Worm (Caenorhabditis elegans) whole organism, dauer: ENCODE results near the gene oac-42.
"Not testable (repeated sequence)": the region's sequence is repeated elsewhere in the genome, so short reads cannot be mapped to it uniquely, and the experiment has no call there.

Experiments used
- unc-62 ChIP-seq: sonication (generic microtip); optimal IDR thresholded peaks from 2 replicates; lab custom pipeline; 2017; ENCODE audit warnings: missing biosample characterization, missing genetic modification reagents, missing genetic modification characterization

The oac-42 gene

ce11 chrV:15884698-15885097 lies at the start of gene oac-42:
Gene oac-42 (minus strand): TSS chrV:15884798.
- TF ChIP-seq unc-62 (GFP tag; lab: Kevin White, UChicago), result no peak

ce11 chrV:15932390-15932789 lies 47.8 kb upstream of the oac-42 start, which contains the start of gene srw-26:
Gene srw-26 (minus strand): TSS chrV:15932490.
- no peak for TF ChIP-seq unc-62 (GFP tag; lab: Kevin White, UChicago)

DNA sequence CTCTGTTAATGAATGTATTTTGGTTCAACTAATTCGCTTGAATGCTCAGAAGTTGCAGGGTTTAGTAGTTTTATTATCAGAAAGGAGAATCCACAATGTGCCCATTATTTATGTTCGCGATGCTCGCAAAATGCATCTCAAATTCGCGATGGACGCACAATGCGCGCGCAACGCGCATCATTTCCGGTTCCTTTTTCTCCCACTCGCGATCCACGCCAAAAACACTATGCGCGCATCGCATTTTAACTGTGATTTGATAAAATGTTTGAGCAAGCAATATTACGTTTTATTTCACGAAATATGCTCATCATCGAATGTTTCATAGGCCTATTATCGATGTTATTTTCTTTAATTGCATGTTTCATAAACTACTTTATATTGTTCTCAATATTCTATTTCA lies 45.3 kb upstream of the oac-42 start, which contains the start of gene srbc-77:
Gene srbc-77, plus strand, starts transcription at position 301 of the 400 bp plus-strand sequence.
- TF ChIP-seq unc-62 (GFP tag; lab: Kevin White, UChicago), result not testable (repeated sequence)

- TF ChIP-seq unc-62 (GFP tag; lab: Kevin White, UChicago), result no peak
These were observed 43.7 kb upstream of the oac-42 start, which contains the start of gene pzf-1 for ce11 chrV:15928325-15928724. Gene pzf-1 (minus strand): TSS chrV:15928425.

DNA sequence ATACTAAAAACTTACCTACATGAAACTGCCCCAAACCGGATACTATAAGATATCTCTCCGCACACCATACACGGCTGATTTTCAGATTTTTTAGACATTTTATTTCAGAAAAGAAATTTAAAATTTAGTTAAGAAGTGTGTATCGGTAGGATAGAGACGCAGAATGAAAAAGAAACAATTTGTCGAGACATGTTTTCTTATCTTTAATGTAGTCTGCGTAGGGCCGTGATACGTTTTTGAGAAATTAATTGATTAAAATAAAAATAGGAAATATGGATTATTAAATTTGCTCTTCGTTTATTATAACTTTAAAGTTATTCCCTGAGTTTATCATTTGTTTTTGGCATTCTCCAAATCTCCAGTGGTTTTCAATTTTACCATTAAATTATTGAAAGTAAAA lies 39.7 kb upstream of the oac-42 start, which contains the start of gene nhr-108:
Gene nhr-108, minus strand, starts transcription at position 166 of the 400 bp plus-strand sequence.
- TF ChIP-seq unc-62 (GFP tag; lab: Kevin White, UChicago), result no peak

DNA sequence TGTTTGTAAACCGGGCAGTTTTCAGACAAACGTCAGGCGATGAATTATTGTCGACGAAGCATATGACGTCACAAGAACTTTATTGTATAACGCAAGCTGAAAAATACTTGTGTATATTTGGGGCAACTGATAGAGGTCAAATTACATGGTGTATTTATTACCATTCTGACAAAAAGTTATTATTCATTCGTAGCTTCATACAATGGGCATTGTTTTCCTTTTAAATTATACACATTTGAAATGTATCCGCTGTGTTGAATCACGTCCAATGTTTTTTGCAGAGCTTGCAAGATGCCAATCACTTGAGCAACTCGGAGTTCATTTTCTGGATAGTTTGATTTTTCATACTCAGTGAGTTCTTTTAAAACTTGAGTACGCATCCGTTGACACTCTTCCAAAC lies 38.4 kb upstream of the oac-42 start, which contains the start of gene F35E8.13:
Gene F35E8.13, plus strand, starts transcription at position 301 of the 400 bp plus-strand sequence.
- TF ChIP-seq unc-62 (GFP tag; lab: Kevin White, UChicago), result no peak

DNA sequence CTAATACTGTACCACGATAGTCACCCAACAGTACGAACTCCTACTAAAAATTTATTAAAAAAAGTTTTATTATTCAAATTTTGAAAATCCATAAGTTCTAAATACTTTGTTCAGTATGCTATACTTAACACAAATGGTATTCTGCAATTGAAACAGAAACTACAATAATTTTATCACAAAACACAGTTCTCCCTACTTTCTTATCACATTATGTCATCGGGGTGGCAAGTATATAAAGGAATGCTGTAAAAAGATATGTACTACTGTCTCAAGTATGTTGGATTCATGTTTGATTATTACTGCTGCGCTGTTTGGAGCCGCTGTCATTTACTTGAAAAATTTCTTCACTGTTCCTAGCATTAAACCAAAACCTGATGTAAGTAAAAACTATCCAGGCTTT lies 36.5 kb upstream of the oac-42 start, which contains the start of gene cdr-1:
Gene cdr-1, plus strand, starts transcription at position 208 of the 400 bp plus-strand sequence.
- TF ChIP-seq unc-62 (GFP tag; lab: Kevin White, UChicago), result no peak

DNA sequence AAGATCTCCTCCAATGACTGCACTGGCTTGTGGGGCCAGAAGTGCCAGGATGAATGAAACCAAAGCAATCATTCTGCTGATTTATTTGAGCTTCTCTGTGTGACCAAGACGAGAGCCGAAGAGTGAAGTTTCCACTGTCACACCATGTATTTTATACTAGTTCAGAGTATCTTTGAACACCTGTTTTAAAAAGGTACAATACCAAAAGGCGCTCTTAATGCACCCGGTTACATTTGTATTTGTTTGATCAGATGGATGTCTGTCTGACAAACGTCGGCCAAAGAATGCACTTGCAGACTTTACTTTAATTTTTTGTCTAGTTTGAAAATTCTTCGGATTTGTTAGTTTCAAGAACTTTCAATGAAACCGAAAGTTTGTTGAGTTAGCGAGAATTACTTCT lies 35.7 kb upstream of the oac-42 start, which contains the start of gene F35E8.10:
Gene F35E8.10, minus strand, starts transcription at position 101 of the 400 bp plus-strand sequence.
- TF ChIP-seq unc-62 (GFP tag; lab: Kevin White, UChicago), result no peak

- no peak for TF ChIP-seq unc-62 (GFP tag; lab: Kevin White, UChicago)
These were observed 32.9 kb upstream of the oac-42 start, which contains the start of gene F35E8.9 for ce11 chrV:15917458-15917857. Gene F35E8.9 (minus strand): TSS chrV:15917558.

DNA sequence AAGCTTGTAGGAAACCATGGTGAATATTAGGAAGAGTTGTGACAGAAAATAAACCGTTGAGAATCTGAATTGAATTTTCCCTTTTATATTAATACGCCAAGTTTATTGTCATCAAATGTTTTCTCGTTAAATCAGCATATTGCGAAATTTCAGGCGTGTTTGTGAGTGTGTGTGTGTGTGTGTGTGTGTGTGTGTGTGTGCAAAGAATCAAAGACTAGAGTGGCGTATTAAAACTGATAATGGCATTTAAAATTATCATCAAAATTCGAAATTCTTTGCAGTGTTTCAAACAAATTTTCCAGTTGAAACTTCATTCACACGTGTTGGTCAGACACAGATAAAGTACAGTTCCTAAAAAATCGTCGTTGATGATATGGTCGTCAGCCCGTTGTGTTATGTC lies 31.3 kb upstream of the oac-42 start, which contains the start of gene gst-38:
Gene gst-38, minus strand, starts transcription at position 152 of the 400 bp plus-strand sequence.
- no peak for TF ChIP-seq unc-62 (GFP tag; lab: Kevin White, UChicago)

- no peak for TF ChIP-seq unc-62 (GFP tag; lab: Kevin White, UChicago)
These were observed 30.7 kb upstream of the oac-42 start for ce11 chrV:15915307-15915706.

DNA sequence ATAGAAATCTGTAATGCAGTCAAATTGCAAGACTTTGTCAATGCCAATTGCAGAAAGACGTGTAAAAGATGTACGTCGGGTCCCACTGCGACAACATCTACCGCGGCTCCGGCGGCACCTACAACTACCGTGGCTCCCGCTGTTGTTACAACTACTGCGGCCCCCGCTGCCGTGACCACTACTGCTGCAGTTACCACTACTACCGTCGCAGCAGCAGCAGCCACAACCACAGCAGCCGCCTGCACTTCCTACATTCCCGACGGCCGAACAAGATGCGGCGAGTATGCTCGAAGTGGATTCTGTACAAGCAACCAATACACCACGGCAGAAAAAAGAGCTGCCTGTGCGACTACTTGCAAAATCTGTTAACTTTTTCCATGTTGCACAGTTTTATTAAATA lies 30.2 kb upstream of the oac-42 start:
- no peak for TF ChIP-seq unc-62 (GFP tag; lab: Kevin White, UChicago)

DNA sequence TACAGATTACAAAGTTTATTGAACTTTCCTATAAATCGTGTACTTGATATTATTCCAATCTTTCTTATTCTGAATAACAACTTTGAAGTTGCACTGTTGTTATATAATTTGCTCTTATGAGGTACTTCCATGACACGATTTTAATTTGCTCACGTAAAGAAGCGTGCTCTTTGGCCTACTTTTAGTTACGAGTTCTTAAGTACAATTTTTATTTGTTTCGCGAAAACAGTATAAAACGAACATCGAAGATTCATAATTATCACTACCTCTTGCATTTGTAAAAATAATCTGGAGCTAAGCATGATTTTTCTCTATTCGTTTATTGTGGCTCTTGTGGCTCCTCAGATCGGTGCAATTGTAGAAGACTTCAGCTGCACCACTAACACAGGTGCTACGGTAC lies 29.1 kb upstream of the oac-42 start, which contains the start of gene F35E8.7:
Gene F35E8.7, plus strand, starts transcription at position 301 of the 400 bp plus-strand sequence.
- TF ChIP-seq unc-62 (GFP tag; lab: Kevin White, UChicago), result no peak

DNA sequence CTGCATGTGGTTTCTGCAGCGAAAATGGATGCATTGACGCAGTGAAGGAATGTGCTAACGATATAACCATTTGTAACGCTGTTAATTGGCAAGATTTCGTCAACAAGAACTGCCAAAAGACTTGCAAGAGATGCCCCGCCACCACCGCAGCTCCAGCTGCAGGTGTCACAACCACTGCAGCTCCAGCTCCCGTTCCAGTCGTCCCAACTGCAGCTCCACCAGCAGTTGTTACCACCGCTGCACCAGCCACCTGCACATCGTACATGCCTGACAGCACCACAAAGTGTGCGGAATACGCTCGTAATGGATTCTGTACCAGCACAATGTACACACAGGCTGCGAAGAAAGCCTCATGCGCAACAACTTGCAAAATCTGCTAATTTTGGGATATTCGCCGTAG lies 28.1 kb upstream of the oac-42 start:
- TF ChIP-seq unc-62 (GFP tag; lab: Kevin White, UChicago), result no peak

DNA sequence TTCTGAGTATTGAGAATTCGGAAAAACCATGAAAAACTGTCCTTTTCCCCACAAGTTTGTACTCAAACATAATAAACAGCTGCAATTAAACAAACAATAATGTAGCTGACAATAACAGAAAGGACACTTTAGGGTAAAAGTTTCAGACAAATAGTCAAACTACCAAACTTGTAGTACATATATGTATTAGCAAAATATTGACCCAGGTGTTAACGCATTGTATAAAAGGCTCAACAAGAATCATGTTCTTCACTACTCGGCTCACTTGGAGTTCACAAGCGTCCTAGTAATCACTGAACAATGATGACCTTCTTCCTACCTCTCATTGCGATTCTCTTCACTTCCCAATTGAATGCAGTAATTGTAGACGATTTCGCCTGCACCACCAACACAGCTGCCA lies 27.2 kb upstream of the oac-42 start, which contains the start of gene F35E8.6:
Gene F35E8.6, plus strand, starts transcription at position 301 of the 400 bp plus-strand sequence.
- no peak for TF ChIP-seq unc-62 (GFP tag; lab: Kevin White, UChicago)

ce11 chrV:15905530-15905929 lies 20.9 kb upstream of the oac-42 start, which contains the start of the genes F35E8.1 and F35E8.2:
Gene F35E8.1 (minus strand): TSS chrV:15905630.
Gene F35E8.2 (plus strand): TSS chrV:15905661.
- TF ChIP-seq unc-62 (GFP tag; lab: Kevin White, UChicago), result not testable (repeated sequence)

DNA sequence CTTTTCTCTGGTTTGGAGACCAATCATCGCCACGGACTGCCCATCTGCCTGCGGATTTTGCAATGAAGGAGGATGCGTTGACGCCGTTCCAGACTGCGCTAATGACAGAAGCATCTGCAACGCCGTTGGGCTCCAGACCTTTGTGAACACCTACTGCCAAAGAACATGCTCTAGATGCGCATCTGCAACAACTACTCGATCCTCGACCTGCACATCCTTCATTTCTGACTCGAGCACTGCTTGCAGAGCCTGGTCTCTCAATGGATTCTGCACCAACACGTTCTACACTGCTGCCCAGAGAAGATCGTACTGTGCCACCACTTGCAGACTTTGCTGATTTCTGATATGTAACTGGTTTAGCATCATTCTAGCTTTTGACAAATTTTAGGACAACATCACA lies 16.0 kb upstream of the oac-42 start:
- TF ChIP-seq unc-62 (GFP tag; lab: Kevin White, UChicago), result no peak
